Worm (Caenorhabditis elegans) whole organism, L4/young adult: Measurements from ENCODE around the gene lgc-50.

Experiments
- W03F9.2 ChIP-seq: fragments of 150-350 bp; optimal IDR thresholded peaks from 2 replicates; lab custom pipeline; 2014; ENCODE audit warnings: missing biosample characterization, missing genetic modification characterization
- dao-5 ChIP-seq: sonication (generic microtip); optimal IDR thresholded peaks from 2 replicates; lab custom pipeline; 2016; ENCODE audit warnings: missing genotype, missing genetic modification characterization, moderate library complexity, missing compliant biosample characterization

DNA sequence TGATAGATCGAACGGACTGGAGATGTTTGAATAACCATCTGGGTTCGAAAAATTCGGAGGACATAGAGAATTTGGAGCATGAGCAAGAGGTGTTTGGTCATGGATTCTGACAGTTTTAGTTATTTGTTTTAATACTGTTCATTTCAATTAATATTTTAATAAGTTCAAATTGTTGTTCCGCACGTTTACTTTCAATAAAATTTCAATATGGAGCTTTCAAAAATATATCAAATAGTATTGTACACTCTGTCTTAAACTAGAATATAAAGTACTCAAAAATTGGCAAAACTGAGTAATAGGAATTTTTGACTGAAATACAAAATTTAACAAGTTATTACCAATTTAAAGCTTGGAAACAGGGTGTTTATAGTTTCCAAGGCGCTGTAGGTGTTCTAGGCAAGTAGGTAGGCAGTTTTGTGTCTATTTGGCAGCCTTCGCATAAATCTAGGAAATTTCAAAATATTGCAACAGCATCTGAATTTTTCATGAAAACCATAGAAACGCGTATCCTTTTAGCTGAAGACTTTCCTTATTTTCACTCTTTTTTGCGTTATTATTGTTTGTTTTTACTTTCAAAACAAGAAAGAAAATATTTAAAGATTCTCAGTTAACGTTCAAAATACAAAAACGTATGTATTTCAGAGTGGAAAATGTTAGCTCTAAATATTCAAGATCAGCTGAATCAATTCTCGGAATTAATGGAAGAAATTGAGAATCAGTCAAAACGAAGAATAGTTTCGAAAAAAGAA lies 28.1 kb downstream of the lgc-50 start, which contains the start of the genes T20B12.5 and T20B12.4:
- TF ChIP-seq dao-5 (tag; lab: Kevin White, UChicago) (no peak), W03F9.2 (tag; lab: Kevin White, UChicago) (no peak)
